Worm (Caenorhabditis elegans) whole organism, young adult: ENCODE results near the gene F13H10.5.
A peak's percentile ranks its signal among the peaks of the same experiment; 100 is the strongest.

Source experiments
- B0336.3 ChIP-seq: fragments of 200-800 bp; sonication (Bioruptor generic); IDR thresholded peaks from 2 replicates; pipeline ENCODE4 v1.3.6; 2022; ENCODE audit warnings: missing genetic modification characterization, missing compliant biosample characterization
- F22D6.2 ChIP-seq: sonication (generic microtip); optimal IDR thresholded peaks from 2 replicates; lab custom pipeline; 2016; ENCODE audit warnings: mild to moderate bottlenecking, missing genetic modification characterization, missing compliant biosample characterization
- F23B12.7 ChIP-seq: sonication (generic microtip); optimal IDR thresholded peaks from 2 replicates; lab custom pipeline; 2017; ENCODE audit warnings: missing genetic modification characterization, mild to moderate bottlenecking, missing compliant biosample characterization, antibody characterized with exemption, moderate library complexity; ENCODE audit not compliant: insufficient read depth
- F33H1.4 ChIP-seq: fragments of 200-800 bp; sonication (Bioruptor generic); IDR thresholded peaks from 2 replicates; pipeline ENCODE4 v1.3.6; 2022; ENCODE audit warnings: missing genetic modification reagents, missing genetic modification characterization, missing compliant biosample characterization
- F39B2.1 ChIP-seq: fragments of 200-800 bp; sonication (Bioruptor generic); IDR thresholded peaks from 2 replicates; pipeline ENCODE4 v1.3.6; 2022; ENCODE audit warnings: missing genetic modification reagents, missing genetic modification characterization, missing compliant biosample characterization
- K11D2.4 ChIP-seq: fragments of 200-800 bp; sonication (Bioruptor generic); IDR thresholded peaks from 2 replicates; pipeline ENCODE4 v1.3.6; 2022; ENCODE audit warnings: missing genetic modification reagents, missing genetic modification characterization, missing compliant biosample characterization
- K12H6.12 ChIP-seq: fragments of 200-800 bp; sonication (Bioruptor generic); optimal IDR thresholded peaks from 2 replicates; lab custom pipeline; 2018; ENCODE audit warnings: mild to moderate bottlenecking, missing genetic modification characterization, missing compliant biosample characterization
- T07F8.4 ChIP-seq: sonication (generic microtip); optimal IDR thresholded peaks from 2 replicates; lab custom pipeline; 2016; ENCODE audit warnings: mild to moderate bottlenecking, missing genetic modification characterization, moderate library complexity, missing compliant biosample characterization
- Y79H2A.3 ChIP-seq: fragments of 200-800 bp; sonication (Bioruptor generic); conservative IDR thresholded peaks from 2 replicates; pipeline ENCODE4 v1.3.6; 2022; ENCODE audit warnings: missing genetic modification reagents, missing genetic modification characterization, missing compliant biosample characterization
- bed-2 ChIP-seq: fragments of 200-800 bp; sonication (Bioruptor generic); IDR thresholded peaks from 2 replicates; pipeline ENCODE4 v1.3.6; 2022; ENCODE audit warnings: missing genetic modification reagents, missing genetic modification characterization, missing compliant biosample characterization
- ccch-3 ChIP-seq: fragments of 200-800 bp; sonication (Bioruptor generic); optimal IDR thresholded peaks from 2 replicates; lab custom pipeline; 2018; ENCODE audit warnings: mild to moderate bottlenecking, missing genetic modification characterization, missing compliant biosample characterization
- cebp-1 ChIP-seq, 2 experiments: fragments of 200-800 bp in 1 of 2; sonication (Bioruptor generic) in 1 of 2; sonication (generic microtip) in 1 of 2; IDR thresholded peaks in 1 of 2; optimal IDR thresholded peaks in 1 of 2; 2 replicates each; pipeline versions ENCODE4 v1.3.6 to Lab custom; 2017 to 2022; ENCODE audit warnings: missing compliant biosample characterization in 2 of 2, missing genetic modification characterization in 2 of 2, mild to moderate bottlenecking in 1 of 2, missing genetic modification reagents in 1 of 2, moderate library complexity in 1 of 2
- ceh-91 ChIP-seq: fragments of 200-800 bp; sonication (Bioruptor generic); IDR thresholded peaks from 2 replicates; pipeline ENCODE4 v1.3.6; 2022; ENCODE audit warnings: missing genetic modification reagents, missing genetic modification characterization, missing compliant biosample characterization
- dpff-1 ChIP-seq: sonication (generic microtip); optimal IDR thresholded peaks from 2 replicates; lab custom pipeline; 2017; ENCODE audit warnings: mild to moderate bottlenecking, missing genetic modification characterization, missing compliant biosample characterization
- dpl-1 ChIP-seq: fragments of 150-350 bp; optimal IDR thresholded peaks from 2 replicates; lab custom pipeline; 2014; ENCODE audit warnings: missing biosample characterization, missing genetic modification reagents, missing genetic modification characterization
- ets-4 ChIP-seq: fragments of 200-800 bp; sonication (Bioruptor generic); optimal IDR thresholded peaks from 2 replicates; lab custom pipeline; 2018; ENCODE audit warnings: mild to moderate bottlenecking, missing genetic modification characterization, missing compliant biosample characterization
- him-1 ChIP-seq: sonication (generic microtip); optimal IDR thresholded peaks from 2 replicates; lab custom pipeline; 2016; ENCODE audit warnings: missing genotype, missing genetic modification reagents, missing genetic modification characterization, missing compliant biosample characterization
- hmg-1.2 ChIP-seq: fragments of 200-800 bp; sonication (Bioruptor generic); IDR thresholded peaks from 2 replicates; pipeline ENCODE4 v1.3.6; 2022; ENCODE audit warnings: missing genetic modification reagents, missing genetic modification characterization, missing compliant biosample characterization
- hmg-20 ChIP-seq: fragments of 200-800 bp; sonication (Bioruptor generic); IDR thresholded peaks from 2 replicates; pipeline ENCODE4 v1.3.6; 2022; ENCODE audit warnings: missing genetic modification reagents, missing genetic modification characterization, missing compliant biosample characterization
- hsf-1 ChIP-seq: fragments of 200-800 bp; sonication (Bioruptor generic); IDR thresholded peaks from 2 replicates; pipeline ENCODE4 v1.3.6; 2022; ENCODE audit warnings: missing genetic modification reagents, missing genetic modification characterization, missing compliant biosample characterization
- let-526 ChIP-seq: fragments of 200-800 bp; sonication (Bioruptor generic); IDR thresholded peaks from 2 replicates; pipeline ENCODE4 v1.3.6; 2022; ENCODE audit warnings: missing genetic modification reagents, missing genetic modification characterization, missing compliant biosample characterization
- let-607 ChIP-seq, 2 experiments: fragments of 200-800 bp in 1 of 2; sonication (Bioruptor generic) in 1 of 2; sonication (generic microtip) in 1 of 2; optimal IDR thresholded peaks; 2 replicates each; lab custom pipeline; 2016 to 2018; ENCODE audit warnings: mild to moderate bottlenecking in 2 of 2, missing compliant biosample characterization in 2 of 2, missing genetic modification characterization in 2 of 2, moderate library complexity in 2 of 2, missing genotype in 1 of 2
- lin-54 ChIP-seq: fragments of 200-800 bp; sonication (Bioruptor generic); optimal IDR thresholded peaks from 2 replicates; lab custom pipeline; 2018; ENCODE audit warnings: mild to moderate bottlenecking, missing genetic modification characterization, missing compliant biosample characterization
- lsl-1 ChIP-seq: fragments of 200-800 bp; sonication (Bioruptor generic); optimal IDR thresholded peaks from 2 replicates; lab custom pipeline; 2018; ENCODE audit warnings: mild to moderate bottlenecking, missing genetic modification characterization, moderate library complexity, missing compliant biosample characterization
- madf-6 ChIP-seq: fragments of 200-800 bp; sonication (Bioruptor generic); IDR thresholded peaks from 2 replicates; pipeline ENCODE4 v1.3.6; 2022; ENCODE audit warnings: missing genetic modification reagents, missing genetic modification characterization, missing compliant biosample characterization
- madf-8 ChIP-seq: fragments of 200-800 bp; sonication (Bioruptor generic); conservative IDR thresholded peaks from 2 replicates; pipeline ENCODE4 v1.3.6; 2022; ENCODE audit warnings: missing genetic modification reagents, missing genetic modification characterization, missing compliant biosample characterization
- nfya-2 ChIP-seq: fragments of 200-800 bp; sonication (Bioruptor generic); IDR thresholded peaks from 2 replicates; pipeline ENCODE4 v1.3.6; 2022; ENCODE audit warnings: missing genetic modification reagents, missing genetic modification characterization, missing compliant biosample characterization
- nhr-27 ChIP-seq: fragments of 200-800 bp; sonication (Bioruptor generic); optimal IDR thresholded peaks from 2 replicates; lab custom pipeline; 2018; ENCODE audit warnings: mild to moderate bottlenecking, missing genetic modification characterization, moderate library complexity, missing compliant biosample characterization
- nhr-80 ChIP-seq: sonication (generic microtip); optimal IDR thresholded peaks from 2 replicates; lab custom pipeline; 2016; ENCODE audit warnings: missing genetic modification characterization, missing compliant biosample characterization
- pbrm-1 ChIP-seq: fragments of 200-800 bp; sonication (Bioruptor generic); IDR thresholded peaks from 2 replicates; pipeline ENCODE4 v1.3.6; 2022; ENCODE audit warnings: missing genetic modification reagents, missing genetic modification characterization, missing compliant biosample characterization
- rcor-1 ChIP-seq: fragments of 200-800 bp; sonication (Bioruptor generic); IDR thresholded peaks from 2 replicates; pipeline ENCODE4 v1.3.6; 2022; ENCODE audit warnings: missing genetic modification reagents, missing genetic modification characterization, missing compliant biosample characterization
- rpc-1 ChIP-seq, 2 experiments: fragments of 150-350 bp in 1 of 2; sonication (generic microtip) in 1 of 2; optimal IDR thresholded peaks; 2 replicates each; lab custom pipeline; 2014 to 2018; ENCODE audit warnings: missing biosample characterization in 1 of 2, missing genetic modification characterization in 1 of 2, missing genetic modification reagents in 1 of 2, missing genotype in 1 of 2
- sdz-38 ChIP-seq: sonication (generic microtip); optimal IDR thresholded peaks from 2 replicates; lab custom pipeline; 2016; ENCODE audit warnings: missing genotype, missing genetic modification characterization, missing compliant biosample characterization
- somi-1 ChIP-seq: fragments of 200-800 bp; sonication (Bioruptor generic); optimal IDR thresholded peaks from 2 replicates; lab custom pipeline; 2018; ENCODE audit warnings: mild to moderate bottlenecking, missing genetic modification characterization, missing compliant biosample characterization
- sptf-2 ChIP-seq: fragments of 200-800 bp; sonication (Bioruptor generic); optimal IDR thresholded peaks from 2 replicates; lab custom pipeline; 2018; ENCODE audit warnings: mild to moderate bottlenecking, missing genetic modification characterization, missing compliant biosample characterization
- tbx-9 ChIP-seq: sonication (generic microtip); optimal IDR thresholded peaks from 2 replicates; lab custom pipeline; 2016; ENCODE audit warnings: borderline replicate concordance, missing genetic modification characterization, inconsistent platforms, missing compliant biosample characterization
- unc-62 ChIP-seq: fragments of 150-350 bp; optimal IDR thresholded peaks from 2 replicates; lab custom pipeline; 2014; ENCODE audit warnings: missing biosample characterization, missing genetic modification reagents, missing genetic modification characterization
- xnd-1 ChIP-seq: sonication (generic microtip); optimal IDR thresholded peaks from 2 replicates; lab custom pipeline; 2016; ENCODE audit warnings: missing genotype, missing genetic modification reagents, missing genetic modification characterization, missing compliant biosample characterization
- zfh-2 ChIP-seq: fragments of 200-800 bp; sonication (Bioruptor generic); conservative IDR thresholded peaks from 2 replicates; pipeline ENCODE4 v1.3.6; 2022; ENCODE audit warnings: missing genetic modification reagents, missing genetic modification characterization, missing compliant biosample characterization

Gene F13H10.5

DNA sequence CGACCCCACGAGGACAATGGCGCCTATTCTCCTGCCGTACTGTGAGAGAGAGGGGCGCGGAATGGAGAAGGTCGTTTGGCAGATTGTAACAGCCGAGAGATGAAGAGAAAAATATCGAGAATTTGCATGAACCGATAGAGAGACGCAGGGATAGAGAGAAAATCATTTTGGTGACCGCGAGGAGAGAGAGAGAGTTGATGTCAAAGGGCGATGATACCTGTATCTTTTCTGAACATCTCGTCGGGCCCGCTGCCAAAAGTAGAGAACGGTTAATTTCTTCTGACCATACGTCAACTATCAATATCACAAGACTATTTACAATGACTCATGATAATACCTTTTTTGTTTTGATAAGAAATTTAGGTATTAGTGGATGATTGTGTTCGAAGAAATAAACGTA, 14.8 kb upstream of the F13H10.5 start (continued):
- no peak for TF ChIP-seq dpff-1
- no peak for TF ChIP-seq sdz-38 (tag; lab: Kevin White, UChicago)
- TF ChIP-seq nfya-2 (GFP tag; lab: Robert Waterston, UW), result no peak
- peak; percentile 37 for TF ChIP-seq somi-1 (GFP tag; lab: Kevin White, UChicago)
- no peak for TF ChIP-seq T07F8.4 (tag; lab: Kevin White, UChicago)
- TF ChIP-seq F33H1.4, result no peak
- no peak for TF ChIP-seq dpl-1 (GFP tag; lab: Kevin White, UChicago)
- no peak for TF ChIP-seq madf-6
- no peak for TF ChIP-seq cebp-1 (GFP tag; IDR thresholded peaks at IDR 0.05; lab: Robert Waterston, UW)
- TF ChIP-seq cebp-1 (tag; optimal IDR thresholded peaks at IDR 0.05; lab: Kevin White, UChicago), result peak; percentile 32
- no peak for TF ChIP-seq ccch-3 (GFP tag; lab: Kevin White, UChicago)
- TF ChIP-seq tbx-9 (tag; lab: Kevin White, UChicago), result no peak

- no peak for TF ChIP-seq him-1
- 0 out of 2 replicates have a peak, but pooled peaks have one; percentile 9 for TF ChIP-seq hmg-1.2
Observed at ce11 chrIV:10978641-10979040, 12.2 kb upstream of the F13H10.5 start.

DNA sequence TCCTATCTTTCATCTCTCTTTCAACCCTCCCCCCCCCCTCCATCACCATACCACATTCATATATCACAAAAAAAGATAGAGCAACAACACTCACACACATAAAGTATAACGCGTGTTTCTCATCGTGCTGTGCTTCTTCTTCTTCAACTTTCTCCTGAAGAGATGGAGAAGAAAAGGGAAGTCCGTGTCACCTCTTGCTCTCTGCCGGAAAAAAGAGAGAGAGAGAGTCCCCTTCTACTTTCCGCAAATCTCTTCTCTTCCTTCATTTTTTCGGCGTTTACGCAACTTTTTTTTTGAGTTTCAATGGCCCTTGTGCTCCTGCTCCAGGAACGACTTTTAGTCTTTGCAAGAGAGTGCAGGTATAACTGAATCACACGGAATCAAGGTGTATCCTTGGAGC, 11.1 kb upstream of the F13H10.5 start:
- TF ChIP-seq K12H6.12, result peak; percentile 1
- no peak for TF ChIP-seq cebp-1 (GFP tag; IDR thresholded peaks at IDR 0.05; lab: Robert Waterston, UW)
- peak; percentile 19 for TF ChIP-seq cebp-1 (tag; optimal IDR thresholded peaks at IDR 0.05; lab: Kevin White, UChicago)
- 0 out of 2 replicates have a peak, but pooled peaks have one; percentile 12 for TF ChIP-seq zfh-2 (GFP tag; lab: Robert Waterston, UW)
- TF ChIP-seq nhr-27 (tag; lab: Kevin White, UChicago), result no peak

- TF ChIP-seq let-607 (tag; optimal IDR thresholded peaks at IDR 0.05; lab: Kevin White, UChicago), result no peak
- no peak for TF ChIP-seq Y79H2A.3 (GFP tag; lab: Robert Waterston, UW)
- peak; percentile 24 for TF ChIP-seq rpc-1 (optimal IDR thresholded peaks at IDR 0.05; lab: Kevin White, UChicago)
- TF ChIP-seq rpc-1 (tag; optimal IDR thresholded peaks at IDR 0.05; lab: Kevin White, UChicago), result no peak
- TF ChIP-seq hmg-1.2, result peak; percentile 46; the same call in 1 of the 2 replicates
- peak; percentile 83 for TF ChIP-seq hsf-1 (GFP tag; lab: Robert Waterston, UW)
Observed at ce11 chrIV:10980628-10981027, 10.2 kb upstream of the F13H10.5 start.

DNA sequence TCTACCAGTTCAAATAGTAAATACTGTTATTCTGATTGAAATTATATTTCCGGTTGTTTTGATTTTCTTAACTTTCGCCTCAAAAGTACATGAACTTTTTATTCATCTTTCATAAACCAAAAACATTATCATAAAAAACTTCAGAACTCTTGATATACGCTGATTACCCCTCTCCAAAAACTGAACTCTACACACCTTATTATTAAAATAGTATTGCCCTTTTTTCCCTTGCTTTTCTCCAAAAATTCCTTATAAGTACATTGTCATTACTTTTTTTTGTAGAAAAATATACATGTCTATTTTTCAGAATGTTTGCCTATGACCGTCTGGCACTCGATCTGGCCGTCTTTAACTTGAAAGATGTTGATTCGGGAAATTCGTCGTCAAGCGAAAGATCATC, 9.0 kb upstream of the F13H10.5 start, which contains the start of gene Y43E12A.2:
Gene Y43E12A.2, plus strand, starts transcription at position 301 of the 400 bp plus-strand sequence.
- no peak for TF ChIP-seq K11D2.4
- TF ChIP-seq lin-54 (GFP tag; lab: Kevin White, UChicago), result no peak
- no peak for TF ChIP-seq dpff-1
- no peak for TF ChIP-seq dpl-1 (GFP tag; lab: Kevin White, UChicago)
- TF ChIP-seq F39B2.1 (GFP tag; lab: Robert Waterston, UW), result no peak
- no peak for TF ChIP-seq sptf-2
- no peak for TF ChIP-seq nhr-80 (tag; lab: Kevin White, UChicago)
- no peak for TF ChIP-seq bed-2 (GFP tag; lab: Robert Waterston, UW)

DNA sequence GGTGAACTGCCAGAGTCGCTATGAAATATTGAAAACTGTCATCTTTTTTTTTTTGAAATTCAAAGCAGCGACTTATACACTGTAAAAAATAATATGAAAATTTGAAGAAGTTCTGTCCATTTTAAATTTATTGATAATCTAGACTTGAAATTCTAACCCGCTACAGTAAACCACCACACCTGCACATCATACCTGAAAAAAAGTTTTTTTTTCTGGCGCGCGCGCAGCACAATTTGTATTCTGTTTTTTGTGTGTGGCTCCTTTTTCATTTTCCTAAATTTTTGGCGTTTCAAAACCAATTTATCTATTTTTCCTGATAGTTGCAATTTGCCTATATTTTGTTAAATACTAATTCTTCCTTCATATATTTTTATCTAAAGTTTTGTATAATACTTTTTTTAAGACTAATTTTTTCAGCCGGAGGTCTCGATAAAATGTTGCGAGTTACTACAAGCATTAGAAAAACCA, 5.2 kb upstream of the F13H10.5 start, which contains the start of gene cyb-2.1:
Gene cyb-2.1, plus strand, starts transcription at position 418 of the 468 bp plus-strand sequence.
- TF ChIP-seq zfh-2 (GFP tag; lab: Robert Waterston, UW), result no peak
- no peak for TF ChIP-seq F22D6.2 (tag; lab: Kevin White, UChicago)
- TF ChIP-seq rcor-1 (GFP tag; lab: Robert Waterston, UW), result peak; percentile 43; the same call in 1 of the 2 replicates
- peak; percentile 84 for TF ChIP-seq xnd-1
- peak; percentile 69 for TF ChIP-seq ceh-91
- TF ChIP-seq ets-4 (GFP tag; lab: Kevin White, UChicago), result no peak
- no peak for TF ChIP-seq unc-62 (GFP tag; lab: Kevin White, UChicago)
- no peak for TF ChIP-seq let-526 (GFP tag; lab: Robert Waterston, UW)
- TF ChIP-seq B0336.3 (GFP tag; lab: Robert Waterston, UW), result no peak
- no peak for TF ChIP-seq hmg-20
- no peak for TF ChIP-seq cebp-1 (GFP tag; IDR thresholded peaks at IDR 0.05; lab: Robert Waterston, UW)
- no peak for TF ChIP-seq cebp-1 (tag; optimal IDR thresholded peaks at IDR 0.05; lab: Kevin White, UChicago)
- peak; percentile 98 for TF ChIP-seq madf-6
- TF ChIP-seq F23B12.7 (tag; lab: Kevin White, UChicago), result no peak
- TF ChIP-seq pbrm-1 (GFP tag; lab: Robert Waterston, UW), result no peak
- peak; percentile 84 for TF ChIP-seq lsl-1 (GFP tag; lab: Kevin White, UChicago)
- TF ChIP-seq madf-8, result peak; percentile 96
